Worm (Caenorhabditis elegans): ENCODE results near the gene dnj-23.

DNA sequence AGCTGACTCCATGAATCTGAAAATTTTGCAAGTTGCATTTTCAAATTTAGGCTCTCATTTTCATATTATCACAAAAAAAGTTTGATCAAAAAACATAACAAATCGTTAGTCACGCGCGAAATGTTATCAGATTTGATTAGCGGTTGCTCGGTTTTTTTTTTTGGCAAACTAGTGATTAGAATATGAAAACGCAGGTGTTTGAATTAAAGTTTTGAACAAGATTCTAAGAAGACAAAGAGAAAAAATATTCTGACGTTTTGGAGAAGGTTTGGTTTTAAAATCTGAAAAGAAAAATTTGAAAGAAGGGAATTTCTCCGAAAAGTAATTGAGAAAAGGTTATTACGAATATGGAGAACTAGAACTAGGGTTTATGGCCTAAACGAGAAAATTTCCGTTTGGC lies 36.0 kb upstream of the dnj-23 start:
- TF ChIP-seq alr-1 (tag; optimal IDR thresholded peaks at IDR 0.05), result no peak
- no peak for TF ChIP-seq F13H6.1 (tag; optimal IDR thresholded peaks at IDR 0.05)
- TF ChIP-seq nhr-237 (tag; optimal IDR thresholded peaks at IDR 0.05), result no peak
- no peak for TF ChIP-seq snpc-4 (tag; optimal IDR thresholded peaks at IDR 0.05)
- no peak for TF ChIP-seq elt-3 (tag; optimal IDR thresholded peaks at IDR 0.05)
- no peak for TF ChIP-seq mdl-1 (tag; optimal IDR thresholded peaks at IDR 0.05)
- no peak for TF ChIP-seq lin-13 (GFP tag; optimal IDR thresholded peaks at IDR 0.05)
- no peak for TF ChIP-seq lin-39 (tag; optimal IDR thresholded peaks at IDR 0.05)
